Worm (Caenorhabditis elegans): Measurements from ENCODE around the gene pax-1.

ce11 chrV:8254973-8255372, 30.2 kb downstream of the pax-1 start:
- no peak for TF ChIP-seq ztf-11 (tag; optimal IDR thresholded peaks at IDR 0.05)
- TF ChIP-seq mep-1 (tag; optimal IDR thresholded peaks at IDR 0.05) = no peak
- peak; percentile 50 for TF ChIP-seq blmp-1 (tag; optimal IDR thresholded peaks at IDR 0.05)
- no peak for TF ChIP-seq elt-3 (tag; optimal IDR thresholded peaks at IDR 0.05)
- TF ChIP-seq nhr-28 (tag; optimal IDR thresholded peaks at IDR 0.05) = no peak
- TF ChIP-seq snpc-4 (tag; optimal IDR thresholded peaks at IDR 0.05) = no peak
- TF ChIP-seq lsy-2 (tag; optimal IDR thresholded peaks at IDR 0.05) = no peak
